Worm (Caenorhabditis elegans): ENCODE results near the gene K02F3.2.

- no peak for TF ChIP-seq tra-4 (tag; optimal IDR thresholded peaks at IDR 0.05)
- TF ChIP-seq hmg-4 (GFP tag; optimal IDR thresholded peaks at IDR 0.05): no peak
Observed at ce11 chrIII:859898-860297, 14.3 kb downstream of the K02F3.2 start, which contains the start of gene exos-4.2.
